Fruit fly (Drosophila melanogaster): ENCODE measurements around the gene CG11131.

The CG11131 gene

dm6 chr3L:22871030-22871844 is 27.3 kb upstream of the CG11131 start:
- TF ChIP-seq h (GFP tag; optimal IDR thresholded peaks at IDR 0.05), result peak; percentile 33
- no peak for TF ChIP-seq OdsH (GFP tag; optimal IDR thresholded peaks at IDR 0.05)
- no peak for TF ChIP-seq CG9705 (GFP tag; optimal IDR thresholded peaks at IDR 0.05)
- no peak for TF ChIP-seq rgr (GFP tag; optimal IDR thresholded peaks at IDR 0.05)
- TF ChIP-seq foxo (GFP tag; optimal IDR thresholded peaks at IDR 0.05), result peak in 1 of 2 experiments; percentile 26
- TF ChIP-seq jim (GFP tag; optimal IDR thresholded peaks at IDR 0.05), result no peak
- TF ChIP-seq sage (GFP tag; optimal IDR thresholded peaks at IDR 0.05), result no peak
- no peak for TF ChIP-seq dmrt93B (GFP tag; optimal IDR thresholded peaks at IDR 0.05)
- peak; percentile 74 for TF ChIP-seq psq (GFP tag; optimal IDR thresholded peaks at IDR 0.05)
- TF ChIP-seq Hnf4 (GFP tag; optimal IDR thresholded peaks at IDR 0.05), result peak; percentile 42
- no peak for TF ChIP-seq CG32264 (GFP tag; optimal IDR thresholded peaks at IDR 0.05)
- peak; percentile 49 for TF ChIP-seq brk (GFP tag; optimal IDR thresholded peaks at IDR 0.05)
- no peak for TF ChIP-seq Hr78 (GFP tag; optimal IDR thresholded peaks at IDR 0.05)
- TF ChIP-seq Sp1 (GFP tag; optimal IDR thresholded peaks at IDR 0.05), result peak; percentile 2
- TF ChIP-seq pan (optimal IDR thresholded peaks at IDR 0.05), result no peak
- no peak for TF ChIP-seq Mio (GFP tag; optimal IDR thresholded peaks at IDR 0.05)
- no peak for TF ChIP-seq dl (GFP tag; optimal IDR thresholded peaks at IDR 0.05; ENCODE audit: insufficient read depth in 1 of 2, partially characterized antibody in 2 of 2)
- TF ChIP-seq Rel (GFP tag; optimal IDR thresholded peaks at IDR 0.05), result no peak
- no peak for TF ChIP-seq Rel (tag; optimal IDR thresholded peaks at IDR 0.05)
- no peak for TF ChIP-seq Vsx2 (GFP tag; optimal IDR thresholded peaks at IDR 0.05; ENCODE audit: partially characterized antibody)
- TF ChIP-seq Dfd (GFP tag; optimal IDR thresholded peaks at IDR 0.05), result no peak
- peak; percentile 3 for TF ChIP-seq HLH106 (tag; optimal IDR thresholded peaks at IDR 0.05)
- no peak for TF ChIP-seq GATAd (GFP tag; optimal IDR thresholded peaks at IDR 0.05)
- no peak for TF ChIP-seq Jra (GFP tag; optimal IDR thresholded peaks at IDR 0.05)
- no peak for TF ChIP-seq woc (GFP tag; optimal IDR thresholded peaks at IDR 0.05)
- no peak for TF ChIP-seq CrebA (GFP tag; optimal IDR thresholded peaks at IDR 0.05; ENCODE audit: borderline replicate concordance)
- TF ChIP-seq N (GFP tag; optimal IDR thresholded peaks at IDR 0.05), result peak; percentile 37
- TF ChIP-seq dsf (GFP tag; optimal IDR thresholded peaks at IDR 0.05; ENCODE audit: borderline replicate concordance), result no peak
- no peak for TF ChIP-seq Dif (GFP tag; optimal IDR thresholded peaks at IDR 0.05; ENCODE audit: partially characterized antibody)
- TF ChIP-seq Hr83 (GFP tag; optimal IDR thresholded peaks at IDR 0.05; ENCODE audit: poor library complexity, severe bottlenecking), result no peak
- no peak for TF ChIP-seq lola (GFP tag; optimal IDR thresholded peaks at IDR 0.05)
- TF ChIP-seq br (GFP tag; optimal IDR thresholded peaks at IDR 0.05), result peak; percentile 9
- no peak for TF ChIP-seq tai (GFP tag; optimal IDR thresholded peaks at IDR 0.05)
- peak; percentile 60 for TF ChIP-seq Myc (optimal IDR thresholded peaks at IDR 0.05)
- TF ChIP-seq Abd-B (GFP tag; optimal IDR thresholded peaks at IDR 0.05), result no peak
- no peak for TF ChIP-seq ey (GFP tag; optimal IDR thresholded peaks at IDR 0.05)
- no peak for TF ChIP-seq sv (GFP tag; optimal IDR thresholded peaks at IDR 0.05)
- no peak for TF ChIP-seq fru (GFP tag; optimal IDR thresholded peaks at IDR 0.05)
- no peak for TF ChIP-seq usp (GFP tag; optimal IDR thresholded peaks at IDR 0.05)

dm6 chr3L:22871845-22872361 is 26.6 kb upstream of the CG11131 start, which contains the start of the genes CG11109 and Arf1:
TSS of gene CG11109 (plus strand) at chr3L:22872200.
TSS of gene Arf1 (minus strand) at chr3L:22872231.
- no peak for TF ChIP-seq Rel (GFP tag; optimal IDR thresholded peaks at IDR 0.05)
- TF ChIP-seq Rel (tag; optimal IDR thresholded peaks at IDR 0.05), result peak; percentile 40
- no peak for TF ChIP-seq dmrt93B (GFP tag; optimal IDR thresholded peaks at IDR 0.05)
- no peak for TF ChIP-seq CG9705 (GFP tag; optimal IDR thresholded peaks at IDR 0.05)
- TF ChIP-seq fru (GFP tag; optimal IDR thresholded peaks at IDR 0.05), result peak; percentile 63
- TF ChIP-seq Hnf4 (GFP tag; optimal IDR thresholded peaks at IDR 0.05), result no peak
- no peak for TF ChIP-seq foxo (GFP tag; optimal IDR thresholded peaks at IDR 0.05)
- TF ChIP-seq Jra (GFP tag; optimal IDR thresholded peaks at IDR 0.05), result peak; percentile 48
- TF ChIP-seq rgr (GFP tag; optimal IDR thresholded peaks at IDR 0.05), result peak; percentile 16
- peak; percentile 44 for TF ChIP-seq Myc (optimal IDR thresholded peaks at IDR 0.05)
- peak; percentile 60 for TF ChIP-seq Hr83 (GFP tag; optimal IDR thresholded peaks at IDR 0.05; ENCODE audit: poor library complexity, severe bottlenecking)
- TF ChIP-seq Vsx2 (GFP tag; optimal IDR thresholded peaks at IDR 0.05; ENCODE audit: partially characterized antibody), result no peak
- no peak for TF ChIP-seq brk (GFP tag; optimal IDR thresholded peaks at IDR 0.05)
- TF ChIP-seq dl (GFP tag; optimal IDR thresholded peaks at IDR 0.05; ENCODE audit: insufficient read depth in 1 of 2, partially characterized antibody in 2 of 2), result no peak
- TF ChIP-seq Sp1 (GFP tag; optimal IDR thresholded peaks at IDR 0.05), result peak; percentile 36
